Worm (Caenorhabditis elegans): ENCODE results near the gene Y38C1AA.1.

Y38C1AA.1 gene

ce11 chrIV:202921-203652, 4.9 kb upstream of the Y38C1AA.1 start, which contains the start of gene gfrp-1:
Gene gfrp-1 (plus strand): TSS chrIV:203602.
- TF ChIP-seq zip-8 (tag; optimal IDR thresholded peaks at IDR 0.05) (peak; percentile 98), nhr-76 (tag; optimal IDR thresholded peaks at IDR 0.05) (no peak)

ce11 chrIV:204998-205397, 3.0 kb upstream of the Y38C1AA.1 start, which contains the start of gene coa-1:
Gene coa-1 (plus strand): TSS chrIV:205298.
- TF ChIP-seq nhr-2 (tag; optimal IDR thresholded peaks at IDR 0.05) (no peak), nhr-237 (tag; optimal IDR thresholded peaks at IDR 0.05) (no peak), elt-3 (tag; optimal IDR thresholded peaks at IDR 0.05) (no peak), lin-32 (GFP tag; optimal IDR thresholded peaks at IDR 0.05) (no peak), hlh-1 (tag; optimal IDR thresholded peaks at IDR 0.05) (no peak), cnd-1 (tag; optimal IDR thresholded peaks at IDR 0.05) (no peak), sptf-1 (tag; optimal IDR thresholded peaks at IDR 0.05) (no peak), ceh-43 (GFP tag; optimal IDR thresholded peaks at IDR 0.05) (no peak), nhr-12 (tag; optimal IDR thresholded peaks at IDR 0.05) (no peak), nhr-76 (tag; optimal IDR thresholded peaks at IDR 0.05) (no peak)

ce11 chrIV:210591-210990, 2.6 kb downstream of the Y38C1AA.1 start:
- TF ChIP-seq pha-4 (tag; optimal IDR thresholded peaks at IDR 0.05) (peak; percentile 9), mls-2 (tag; optimal IDR thresholded peaks at IDR 0.05) (no peak), unc-120 (tag; optimal IDR thresholded peaks at IDR 0.05; ENCODE audit: poor library complexity, severe bottlenecking) (peak; percentile 81), sem-2 (GFP tag; optimal IDR thresholded peaks at IDR 0.05) (no peak), elt-3 (tag; optimal IDR thresholded peaks at IDR 0.05) (peak; percentile 64), unc-39 (tag; optimal IDR thresholded peaks at IDR 0.05) (no peak), sptf-1 (tag; optimal IDR thresholded peaks at IDR 0.05) (no peak), lsy-2 (tag; optimal IDR thresholded peaks at IDR 0.05) (no peak), zip-8 (tag; optimal IDR thresholded peaks at IDR 0.05) (no peak), blmp-1 (tag; optimal IDR thresholded peaks at IDR 0.05) (no peak), ces-1 (GFP tag; optimal IDR thresholded peaks at IDR 0.05) (peak; percentile 28), M03D4.4 (tag; optimal IDR thresholded peaks at IDR 0.05) (no peak), unc-62 (GFP tag; optimal IDR thresholded peaks at IDR 0.05) (no peak), cnd-1 (tag; optimal IDR thresholded peaks at IDR 0.05) (no peak), flh-1 (GFP tag; optimal IDR thresholded peaks at IDR 0.05) (no peak), bed-3 (GFP tag; optimal IDR thresholded peaks at IDR 0.05) (no peak)

ce11 chrIV:218252-218651, 10.3 kb downstream of the Y38C1AA.1 start, which contains the start of gene prdx-6:
Gene prdx-6 (plus strand): TSS chrIV:218552.
- no peak for TF ChIP-seq lin-32 (GFP tag; optimal IDR thresholded peaks at IDR 0.05)
- no peak for TF ChIP-seq bed-3 (GFP tag; optimal IDR thresholded peaks at IDR 0.05)
- no peak for TF ChIP-seq unc-39 (tag; optimal IDR thresholded peaks at IDR 0.05)
- no peak for TF ChIP-seq M03D4.4 (tag; optimal IDR thresholded peaks at IDR 0.05)
- no peak for TF ChIP-seq ham-2 (GFP tag; optimal IDR thresholded peaks at IDR 0.05)
- TF ChIP-seq pha-4 (tag; optimal IDR thresholded peaks at IDR 0.05), result no peak
- no peak for TF ChIP-seq mab-5 (tag; optimal IDR thresholded peaks at IDR 0.05)
- no peak for TF ChIP-seq hlh-1 (tag; optimal IDR thresholded peaks at IDR 0.05)
- no peak for TF ChIP-seq ces-1 (GFP tag; optimal IDR thresholded peaks at IDR 0.05)
- no peak for TF ChIP-seq nhr-76 (tag; optimal IDR thresholded peaks at IDR 0.05)
- no peak for TF ChIP-seq tbx-8 (GFP tag; optimal IDR thresholded peaks at IDR 0.05)
- TF ChIP-seq zip-8 (tag; optimal IDR thresholded peaks at IDR 0.05), result no peak
- no peak for TF ChIP-seq lsy-2 (tag; optimal IDR thresholded peaks at IDR 0.05)
- TF ChIP-seq unc-62 (GFP tag; optimal IDR thresholded peaks at IDR 0.05), result no peak
- no peak for TF ChIP-seq nhr-2 (tag; optimal IDR thresholded peaks at IDR 0.05)
- no peak for TF ChIP-seq mls-2 (tag; optimal IDR thresholded peaks at IDR 0.05)
- no peak for TF ChIP-seq ceh-43 (GFP tag; optimal IDR thresholded peaks at IDR 0.05)
- TF ChIP-seq mep-1 (tag; optimal IDR thresholded peaks at IDR 0.05), result no peak
- TF ChIP-seq drap-1 (GFP tag; optimal IDR thresholded peaks at IDR 0.05), result no peak
- no peak for TF ChIP-seq blmp-1 (tag; optimal IDR thresholded peaks at IDR 0.05)

- TF ChIP-seq lsy-2 (tag; optimal IDR thresholded peaks at IDR 0.05), result no peak
- TF ChIP-seq ham-2 (GFP tag; optimal IDR thresholded peaks at IDR 0.05), result no peak
- no peak for TF ChIP-seq mls-2 (tag; optimal IDR thresholded peaks at IDR 0.05)
- no peak for TF ChIP-seq zip-8 (tag; optimal IDR thresholded peaks at IDR 0.05)
- TF ChIP-seq unc-120 (tag; optimal IDR thresholded peaks at IDR 0.05; ENCODE audit: poor library complexity, severe bottlenecking), result no peak
- TF ChIP-seq blmp-1 (tag; optimal IDR thresholded peaks at IDR 0.05), result no peak
- TF ChIP-seq tbx-8 (GFP tag; optimal IDR thresholded peaks at IDR 0.05), result no peak
- no peak for TF ChIP-seq lin-32 (GFP tag; optimal IDR thresholded peaks at IDR 0.05)
- no peak for TF ChIP-seq ceh-43 (GFP tag; optimal IDR thresholded peaks at IDR 0.05)
- TF ChIP-seq sptf-1 (tag; optimal IDR thresholded peaks at IDR 0.05), result no peak
- no peak for TF ChIP-seq sem-2 (GFP tag; optimal IDR thresholded peaks at IDR 0.05)
- no peak for TF ChIP-seq nhr-28 (tag; optimal IDR thresholded peaks at IDR 0.05)
- no peak for TF ChIP-seq hlh-1 (tag; optimal IDR thresholded peaks at IDR 0.05)
- no peak for TF ChIP-seq pha-4 (tag; optimal IDR thresholded peaks at IDR 0.05)
- TF ChIP-seq ces-1 (GFP tag; optimal IDR thresholded peaks at IDR 0.05), result no peak
- no peak for TF ChIP-seq snpc-4 (tag; optimal IDR thresholded peaks at IDR 0.05)
- no peak for TF ChIP-seq nhr-76 (tag; optimal IDR thresholded peaks at IDR 0.05)
- no peak for TF ChIP-seq ceh-39 (tag; optimal IDR thresholded peaks at IDR 0.05)
- TF ChIP-seq nhr-12 (tag; optimal IDR thresholded peaks at IDR 0.05), result no peak
- no peak for TF ChIP-seq M03D4.4 (tag; optimal IDR thresholded peaks at IDR 0.05)
Measured at ce11 chrIV:231673-232072, 23.7 kb downstream of the Y38C1AA.1 start, which contains the start of gene gtf-2H1. Gene gtf-2H1 (minus strand): TSS chrIV:231773.
